Worm (Caenorhabditis elegans) whole organism, L4 larva: ENCODE data around the gene F58B4.6.

Experiments used
- R02D3.7 ChIP-seq: fragments of 150-350 bp; sonication (generic microtip); optimal IDR thresholded peaks from 3 replicates; lab custom pipeline; 2014; ENCODE audit warnings: missing biosample characterization, missing genetic modification characterization
- daf-12 ChIP-seq: fragments of 150-350 bp; optimal IDR thresholded peaks from 2 replicates; lab custom pipeline; 2014; ENCODE audit warnings: missing biosample characterization, missing genetic modification reagents, missing genetic modification characterization
- daf-16 ChIP-seq, 3 experiments: sonication (generic microtip); optimal IDR thresholded peaks; 2 replicates each; lab custom pipeline; 2016 to 2017; ENCODE audit warnings: missing genetic modification characterization in 3 of 3, missing genetic modification reagents in 3 of 3, mild to moderate bottlenecking in 2 of 3, missing compliant biosample characterization in 2 of 3, missing biosample characterization in 1 of 3, moderate library complexity in 1 of 3
- dpl-1 ChIP-seq: fragments of 150-350 bp; optimal IDR thresholded peaks from 2 replicates; lab custom pipeline; 2014; ENCODE audit warnings: missing biosample characterization, missing genetic modification reagents, missing genetic modification characterization
- jun-1 ChIP-seq: fragments of 150-350 bp; optimal IDR thresholded peaks from 2 replicates; lab custom pipeline; 2014; ENCODE audit warnings: missing biosample characterization, missing genetic modification reagents, missing genetic modification characterization
- lin-15B ChIP-seq: fragments of 150-350 bp; sonication (generic microtip); optimal IDR thresholded peaks from 3 replicates; lab custom pipeline; 2014; ENCODE audit warnings: missing biosample characterization, missing genetic modification characterization
- lin-39 ChIP-seq: fragments of 150-350 bp; optimal IDR thresholded peaks from 2 replicates; lab custom pipeline; 2014; ENCODE audit warnings: missing biosample characterization, missing genetic modification reagents, missing genetic modification characterization
- nhr-76 ChIP-seq: fragments of 150-350 bp; optimal IDR thresholded peaks from 2 replicates; lab custom pipeline; 2014; ENCODE audit warnings: missing biosample characterization, missing genetic modification characterization
- skn-1 ChIP-seq: fragments of 150-350 bp; optimal IDR thresholded peaks from 2 replicates; lab custom pipeline; 2014; ENCODE audit warnings: missing biosample characterization, missing genetic modification characterization
- snpc-4 ChIP-seq: fragments of 150-350 bp; optimal IDR thresholded peaks from 2 replicates; lab custom pipeline; 2014; ENCODE audit warnings: missing biosample characterization, missing genetic modification characterization
- unc-130 ChIP-seq: sonication (generic microtip); optimal IDR thresholded peaks from 2 replicates; lab custom pipeline; 2016; ENCODE audit warnings: missing genetic modification reagents, missing genetic modification characterization, missing compliant biosample characterization
- unc-62 ChIP-seq, 3 experiments: fragments of 150-350 bp in 1 of 3; sonication (generic microtip); optimal IDR thresholded peaks in 2 of 3; peaks in 1 of 3; 1 replicate in 1 of 3; 2 replicates in 2 of 3; lab custom pipeline; 2014 to 2017; ENCODE audit warnings: missing biosample characterization in 3 of 3, missing genetic modification characterization in 3 of 3, missing genetic modification reagents in 3 of 3, missing genotype in 1 of 3
- zip-2 ChIP-seq: fragments of 150-350 bp; optimal IDR thresholded peaks from 2 replicates; lab custom pipeline; 2014; ENCODE audit warnings: missing biosample characterization, missing genetic modification characterization

DNA sequence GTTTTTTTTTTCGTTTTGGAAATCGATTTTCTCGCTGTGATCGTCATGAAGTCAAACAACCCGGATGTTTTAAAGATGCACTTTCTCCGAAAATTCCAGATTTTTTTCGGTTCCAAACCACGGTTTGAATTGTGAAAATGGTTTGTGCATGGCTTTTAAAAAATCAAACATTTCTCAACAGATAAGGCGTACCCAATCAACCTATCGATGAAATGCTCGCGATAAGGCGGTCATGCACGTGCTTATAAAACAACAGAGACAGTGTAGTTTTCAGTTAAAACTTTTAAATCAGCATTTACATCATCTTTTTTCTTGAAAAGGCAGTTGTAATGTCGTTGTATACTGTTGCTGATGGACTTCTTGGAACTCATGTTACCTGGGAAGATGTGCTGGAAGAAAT is 7.6 kb downstream of the F58B4.6 start, which contains the start of gene F58B4.5:
- TF ChIP-seq dpl-1, result no peak
- no peak for TF ChIP-seq nhr-76 (tag; lab: Kevin White, UChicago)
- TF ChIP-seq lin-39 (tag; lab: Kevin White, UChicago), result no peak
- TF ChIP-seq zip-2, result no peak
- TF ChIP-seq skn-1 (tag; lab: Kevin White, UChicago), result no peak
- no peak for TF ChIP-seq daf-12
- TF ChIP-seq unc-62 (GFP tag; optimal IDR thresholded peaks at IDR 0.05 in 1 of 2; lab: Kevin White, UChicago), result no peak
- TF ChIP-seq unc-62 (tag; optimal IDR thresholded peaks at IDR 0.05; lab: Kevin White, UChicago), result no peak
- TF ChIP-seq snpc-4 (tag; lab: Kevin White, UChicago), result no peak
- no peak for TF ChIP-seq jun-1 (tag; lab: Kevin White, UChicago)
- TF ChIP-seq daf-16 (GFP tag; optimal IDR thresholded peaks at IDR 0.05; lab: Kevin White, UChicago), result no peak
- TF ChIP-seq daf-16 (tag; optimal IDR thresholded peaks at IDR 0.05; lab: Kevin White, UChicago), result peak; percentile 49
- no peak for TF ChIP-seq unc-130
- TF ChIP-seq lin-15B (tag; lab: Kevin White, UChicago), result no peak
- TF ChIP-seq R02D3.7, result no peak
